Worm (Caenorhabditis elegans) whole organism, L1 larva: Measurements from ENCODE around the gene nsph-3.2.
A peak's percentile ranks its signal among the peaks of the same experiment; 100 is the strongest.

Source experiments
- C04F5.9 ChIP-seq: sonication (generic microtip); optimal IDR thresholded peaks from 2 replicates; lab custom pipeline; 2016; ENCODE audit warnings: missing genetic modification characterization, missing compliant biosample characterization
- C34B4.2 ChIP-seq: sonication (generic microtip); optimal IDR thresholded peaks from 2 replicates; lab custom pipeline; 2017; ENCODE audit warnings: mild to moderate bottlenecking, missing genetic modification characterization, missing compliant biosample characterization
- F16B12.6 ChIP-seq: fragments of 150-350 bp; optimal IDR thresholded peaks from 2 replicates; lab custom pipeline; 2014; ENCODE audit warnings: missing biosample characterization, missing genetic modification characterization
- Y116A8C.19 ChIP-seq: sonication (generic microtip); optimal IDR thresholded peaks from 2 replicates; lab custom pipeline; 2016; ENCODE audit warnings: missing compliant biosample characterization, missing genetic modification characterization, borderline replicate concordance
- alr-1 ChIP-seq: fragments of 200-800 bp; sonication (Bioruptor generic); optimal IDR thresholded peaks from 2 replicates; lab custom pipeline; 2018; ENCODE audit warnings: borderline replicate concordance, mild to moderate bottlenecking, missing genetic modification characterization, missing compliant biosample characterization
- ceh-90 ChIP-seq: sonication (generic microtip); optimal IDR thresholded peaks from 2 replicates; lab custom pipeline; 2016; ENCODE audit warnings: missing genetic modification characterization, missing compliant biosample characterization
- ces-1 ChIP-seq: fragments of 150-350 bp; optimal IDR thresholded peaks from 2 replicates; lab custom pipeline; 2014; ENCODE audit warnings: missing biosample characterization, missing genetic modification reagents, missing genetic modification characterization
- dsc-1 ChIP-seq: sonication (generic microtip); optimal IDR thresholded peaks from 2 replicates; lab custom pipeline; 2016; ENCODE audit warnings: mild to moderate bottlenecking, missing genetic modification characterization, missing compliant biosample characterization
- efl-1 ChIP-seq, 4 experiments: fragments of 150-350 bp; optimal IDR thresholded peaks in 3 of 4; peaks in 1 of 4; 1 replicate in 1 of 4; 2 replicates in 3 of 4; lab custom pipeline; 2014; ENCODE audit warnings: missing biosample characterization in 2 of 4, missing genetic modification characterization in 2 of 4, missing genetic modification reagents in 2 of 4
- elt-2 ChIP-seq: sonication (generic microtip); optimal IDR thresholded peaks from 2 replicates; lab custom pipeline; 2016; ENCODE audit warnings: missing genetic modification characterization, mild to moderate bottlenecking, inconsistent platforms, missing compliant biosample characterization, missing genetic modification reagents
- fkh-10 ChIP-seq: sonication (generic microtip); optimal IDR thresholded peaks from 2 replicates; lab custom pipeline; 2017; ENCODE audit warnings: missing biosample characterization, missing genetic modification reagents, missing genetic modification characterization
- fkh-4 ChIP-seq: sonication (generic microtip); optimal IDR thresholded peaks from 2 replicates; lab custom pipeline; 2016; ENCODE audit warnings: missing compliant biosample characterization, missing genetic modification characterization, borderline replicate concordance
- fkh-8 ChIP-seq: sonication (generic microtip); optimal IDR thresholded peaks from 2 replicates; lab custom pipeline; 2016; ENCODE audit warnings: mild to moderate bottlenecking, missing genetic modification characterization, missing compliant biosample characterization
- fos-1 ChIP-seq: fragments of 150-350 bp; optimal IDR thresholded peaks from 2 replicates; lab custom pipeline; 2014; ENCODE audit warnings: missing biosample characterization, missing genetic modification characterization
- hlh-17 ChIP-seq: fragments of 200-800 bp; sonication (Bioruptor generic); optimal IDR thresholded peaks from 2 replicates; lab custom pipeline; 2018; ENCODE audit warnings: missing genetic modification characterization, mild to moderate bottlenecking, missing compliant biosample characterization, moderate library complexity, borderline replicate concordance
- irx-1 ChIP-seq: sonication (generic microtip); optimal IDR thresholded peaks from 2 replicates; lab custom pipeline; 2016; ENCODE audit warnings: missing genetic modification characterization, missing compliant biosample characterization
- lin-13 ChIP-seq: fragments of 150-350 bp; optimal IDR thresholded peaks from 2 replicates; lab custom pipeline; 2014; ENCODE audit warnings: missing biosample characterization, missing genetic modification reagents, missing genetic modification characterization
- lin-14 ChIP-seq: fragments of 200-800 bp; sonication (Bioruptor generic); optimal IDR thresholded peaks from 2 replicates; lab custom pipeline; 2018; ENCODE audit warnings: mild to moderate bottlenecking, missing genetic modification characterization, moderate library complexity, missing compliant biosample characterization
- lin-15B ChIP-seq: fragments of 150-350 bp; sonication (generic microtip); optimal IDR thresholded peaks from 3 replicates; lab custom pipeline; 2014; ENCODE audit warnings: missing biosample characterization, missing genetic modification characterization
- lin-35 ChIP-seq, 2 experiments: fragments of 150-350 bp; optimal IDR thresholded peaks; 2 replicates each; lab custom pipeline; 2014; ENCODE audit warnings: missing biosample characterization in 2 of 2, missing genetic modification characterization in 2 of 2, missing genetic modification reagents in 2 of 2
- lin-39 ChIP-seq: fragments of 150-350 bp; optimal IDR thresholded peaks from 2 replicates; lab custom pipeline; 2014; ENCODE audit warnings: missing biosample characterization, missing genetic modification reagents, missing genetic modification characterization
- lir-3 ChIP-seq: sonication (generic microtip); optimal IDR thresholded peaks from 2 replicates; lab custom pipeline; 2016; ENCODE audit warnings: mild to moderate bottlenecking, missing genetic modification characterization, moderate library complexity, missing compliant biosample characterization; ENCODE audit not compliant: poor library complexity
- mab-9 ChIP-seq: fragments of 200-800 bp; sonication (Bioruptor generic); IDR thresholded peaks from 2 replicates; pipeline ENCODE4 v1.3.6; 2022; ENCODE audit warnings: missing genetic modification reagents, missing genetic modification characterization, missing compliant biosample characterization
- mef-2 ChIP-seq: fragments of 150-350 bp; optimal IDR thresholded peaks from 2 replicates; lab custom pipeline; 2014; ENCODE audit warnings: missing biosample characterization, missing genetic modification characterization
- nhr-11 ChIP-seq: fragments of 150-350 bp; optimal IDR thresholded peaks from 2 replicates; lab custom pipeline; 2014; ENCODE audit warnings: missing biosample characterization, missing genetic modification characterization
- nhr-237 ChIP-seq: fragments of 150-350 bp; optimal IDR thresholded peaks from 2 replicates; lab custom pipeline; 2014; ENCODE audit warnings: missing biosample characterization, missing genetic modification characterization
- nhr-28 ChIP-seq: fragments of 150-350 bp; optimal IDR thresholded peaks from 2 replicates; lab custom pipeline; 2014; ENCODE audit warnings: missing biosample characterization, missing genetic modification characterization
- nhr-76 ChIP-seq: sonication (generic microtip); optimal IDR thresholded peaks from 2 replicates; lab custom pipeline; 2017; ENCODE audit warnings: missing biosample characterization, missing genetic modification characterization
- nhr-77 ChIP-seq: fragments of 150-350 bp; optimal IDR thresholded peaks from 2 replicates; lab custom pipeline; 2014; ENCODE audit warnings: missing biosample characterization, missing genetic modification characterization
- nhr-84 ChIP-seq: sonication (generic microtip); optimal IDR thresholded peaks from 2 replicates; lab custom pipeline; 2017; ENCODE audit warnings: missing biosample characterization, missing genetic modification characterization
- pag-3 ChIP-seq: sonication (generic microtip); optimal IDR thresholded peaks from 2 replicates; lab custom pipeline; 2017; ENCODE audit warnings: missing genetic modification characterization, mild to moderate bottlenecking, missing compliant biosample characterization, antibody characterized with exemption, borderline replicate concordance; ENCODE audit not compliant: insufficient read depth
- pax-3 ChIP-seq: fragments of 200-800 bp; sonication (Bioruptor generic); optimal IDR thresholded peaks from 2 replicates; lab custom pipeline; 2018; ENCODE audit warnings: mild to moderate bottlenecking, missing genetic modification characterization, moderate library complexity, missing compliant biosample characterization
- pqm-1 ChIP-seq: sonication (generic microtip); optimal IDR thresholded peaks from 3 replicates; lab custom pipeline; 2017; ENCODE audit warnings: missing biosample characterization, missing genetic modification characterization
- snpc-4 ChIP-seq: fragments of 150-350 bp; optimal IDR thresholded peaks from 2 replicates; lab custom pipeline; 2014; ENCODE audit warnings: missing biosample characterization, missing genetic modification characterization
- sox-4 ChIP-seq: sonication (generic microtip); optimal IDR thresholded peaks from 2 replicates; lab custom pipeline; 2016; ENCODE audit warnings: missing genetic modification characterization, missing compliant biosample characterization
- swsn-7 ChIP-seq: sonication (generic microtip); optimal IDR thresholded peaks from 2 replicates; lab custom pipeline; 2016; ENCODE audit warnings: missing genetic modification characterization, missing compliant biosample characterization
- tbx-2 ChIP-seq: sonication (generic microtip); optimal IDR thresholded peaks from 2 replicates; lab custom pipeline; 2016; ENCODE audit warnings: missing genetic modification characterization, missing compliant biosample characterization
- unc-130 ChIP-seq: fragments of 150-350 bp; optimal IDR thresholded peaks from 2 replicates; lab custom pipeline; 2017; ENCODE audit warnings: missing biosample characterization, missing genetic modification characterization, inconsistent platforms
- unc-98 ChIP-seq: fragments of 200-800 bp; sonication (Bioruptor generic); IDR thresholded peaks from 2 replicates; pipeline ENCODE4 v1.3.6; 2022; ENCODE audit warnings: missing genetic modification characterization, missing compliant biosample characterization
- vab-15 ChIP-seq: sonication (generic microtip); optimal IDR thresholded peaks from 2 replicates; lab custom pipeline; 2017; ENCODE audit warnings: missing genotype, mild to moderate bottlenecking, missing genetic modification characterization, missing compliant biosample characterization
- zag-1 ChIP-seq: fragments of 150-350 bp; optimal IDR thresholded peaks from 2 replicates; lab custom pipeline; 2014; ENCODE audit warnings: missing biosample characterization, missing genetic modification characterization
- ztf-11 ChIP-seq, 2 experiments: sonication (generic microtip); optimal IDR thresholded peaks; 2 replicates each; lab custom pipeline; 2016 to 2017; ENCODE audit warnings: missing genetic modification characterization in 2 of 2, missing biosample characterization in 1 of 2, missing compliant biosample characterization in 1 of 2

The nsph-3.2 gene

DNA sequence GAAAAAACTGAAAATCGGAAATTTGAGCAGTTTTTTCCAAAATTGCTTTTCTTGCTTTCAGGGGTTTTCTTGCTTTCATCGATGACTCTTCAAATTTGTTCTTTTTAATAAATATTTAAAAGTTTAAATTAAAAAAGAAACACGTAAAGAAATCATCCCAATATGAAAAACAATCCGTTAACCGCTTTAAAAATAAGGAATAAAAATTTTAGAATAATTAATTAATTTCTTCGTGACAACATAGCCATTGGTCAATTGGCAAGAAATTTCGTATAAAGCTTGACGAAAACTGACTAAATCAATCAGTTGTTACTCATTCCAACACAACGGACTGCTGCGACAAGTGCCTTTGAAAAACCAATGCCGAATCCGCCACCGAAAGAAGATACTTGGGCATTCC lies at the start of gene nsph-3.2:
nsph-3.2 (plus strand) TSS at position 301 of the 400 bp plus-strand sequence.
- TF ChIP-seq nhr-84 (no peak), ces-1 (GFP tag; lab: Kevin White, UChicago) (no peak), fkh-10 (no peak), nhr-237 (tag; lab: Kevin White, UChicago) (no peak), pag-3 (tag; lab: Kevin White, UChicago) (no peak), hlh-17 (GFP tag; lab: Kevin White, UChicago) (no peak), nhr-11 (tag; lab: Kevin White, UChicago) (no peak), C04F5.9 (tag; lab: Kevin White, UChicago) (no peak), irx-1 (no peak), nhr-28 (tag; lab: Kevin White, UChicago) (no peak), lin-39 (tag; lab: Kevin White, UChicago) (no peak)

DNA sequence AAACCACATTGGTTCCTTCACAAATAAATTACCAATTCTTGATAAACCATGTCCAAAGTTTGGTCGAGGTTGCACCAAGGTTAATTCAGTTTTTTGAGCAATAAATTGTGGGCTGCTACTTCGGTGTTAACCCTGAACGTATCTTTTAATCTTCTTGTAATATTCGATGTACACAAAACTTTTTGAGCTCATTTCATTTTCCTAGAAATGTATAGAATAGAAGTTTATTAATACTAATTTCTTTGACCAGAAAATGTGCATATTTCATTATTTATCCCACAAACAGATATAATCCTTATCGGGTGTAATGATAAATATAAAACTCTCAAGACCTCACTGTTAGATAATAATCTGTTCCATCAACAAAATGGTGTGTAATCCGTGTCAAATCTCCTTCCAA lies 48.7 kb upstream of the nsph-3.2 start:
- TF ChIP-seq nhr-77 (tag; lab: Kevin White, UChicago) (no peak), fkh-4 (tag; lab: Kevin White, UChicago) (no peak), lin-14 (GFP tag; lab: Kevin White, UChicago) (no peak), alr-1 (no peak), irx-1 (no peak), efl-1 (optimal IDR thresholded peaks at IDR 0.05; lab: Kevin White, UChicago) (no peak), efl-1 (GFP tag; optimal IDR thresholded peaks at IDR 0.05 in 1 of 2; lab: Kevin White, UChicago) (peak in 1 of 2 experiments; percentile 68), snpc-4 (no peak), fkh-8 (tag; lab: Kevin White, UChicago) (no peak), dsc-1 (peak; percentile 82), ceh-90 (tag; lab: Kevin White, UChicago) (no peak)

DNA sequence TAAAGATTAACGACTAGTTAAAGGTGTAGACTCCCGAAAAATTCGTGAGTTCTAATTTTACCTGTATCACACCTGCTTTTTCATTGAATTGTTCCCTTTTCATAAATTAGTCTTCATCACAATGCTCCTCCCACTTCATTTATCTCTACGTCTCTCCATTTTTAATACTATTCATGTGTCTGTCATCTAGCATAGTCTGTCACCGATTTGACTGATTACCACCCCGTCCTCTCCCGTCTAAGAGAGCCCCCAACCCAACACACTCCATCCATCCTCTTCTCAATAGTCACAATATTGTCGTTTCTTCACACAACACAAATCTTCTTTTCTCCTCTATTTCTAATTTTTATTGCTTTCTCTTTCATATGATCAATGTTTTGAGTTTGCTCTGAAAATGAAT lies 47.5 kb upstream of the nsph-3.2 start:
- peak; percentile 62 for TF ChIP-seq lin-39 (tag; lab: Kevin White, UChicago)
- TF ChIP-seq tbx-2, result no peak
- peak; percentile 52 for TF ChIP-seq lin-14 (GFP tag; lab: Kevin White, UChicago)

DNA sequence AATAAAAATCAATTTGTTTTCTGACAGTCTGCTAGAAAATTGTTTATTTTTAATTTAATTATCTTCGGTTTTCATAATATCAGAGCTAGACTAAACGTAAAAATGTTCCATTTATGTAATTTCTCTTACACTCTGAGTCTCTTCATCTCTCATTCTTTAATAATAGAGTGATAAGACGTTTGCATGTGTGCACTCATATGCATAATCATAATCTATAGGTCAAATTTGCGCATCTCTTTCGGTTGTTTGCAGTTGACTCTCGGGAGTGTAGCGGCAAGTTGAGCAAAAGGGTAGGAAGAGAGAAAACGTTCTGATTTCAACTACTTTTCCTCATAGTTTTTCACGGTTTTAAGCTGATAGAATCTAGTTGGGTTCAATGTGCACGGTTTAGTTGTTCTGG lies 46.2 kb upstream of the nsph-3.2 start:
- peak; percentile 22 for TF ChIP-seq elt-2 (tag; lab: Kevin White, UChicago)
- TF ChIP-seq sox-4, result no peak

DNA sequence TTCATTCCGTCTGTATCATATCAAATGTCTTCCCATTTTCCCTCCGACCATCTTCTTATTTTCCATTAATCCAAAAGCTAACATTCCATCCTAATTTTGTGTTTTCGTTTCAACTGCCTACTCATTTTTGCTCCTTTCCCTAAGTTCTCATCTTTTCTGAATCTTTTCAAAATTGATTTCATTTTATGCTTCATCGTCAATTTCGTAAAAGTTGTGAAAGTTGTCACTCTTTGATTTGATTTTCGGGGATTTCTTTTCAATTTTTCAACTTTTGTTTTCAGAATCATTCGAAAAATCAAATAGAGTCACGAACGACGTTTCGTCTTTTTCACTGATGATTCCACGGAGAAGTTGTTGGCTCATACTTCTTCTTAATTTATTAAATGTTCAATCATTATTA lies 45.1 kb upstream of the nsph-3.2 start, which contains the start of gene cwn-2:
cwn-2 (plus strand) TSS at position 276 of the 400 bp plus-strand sequence.
- TF ChIP-seq efl-1 (optimal IDR thresholded peaks at IDR 0.05; lab: Kevin White, UChicago) (no peak), efl-1 (GFP tag; optimal IDR thresholded peaks at IDR 0.05 in 1 of 2; lab: Kevin White, UChicago) (peak in 1 of 2 experiments; percentile 91), fkh-10 (peak; percentile 86), C34B4.2 (no peak)

DNA sequence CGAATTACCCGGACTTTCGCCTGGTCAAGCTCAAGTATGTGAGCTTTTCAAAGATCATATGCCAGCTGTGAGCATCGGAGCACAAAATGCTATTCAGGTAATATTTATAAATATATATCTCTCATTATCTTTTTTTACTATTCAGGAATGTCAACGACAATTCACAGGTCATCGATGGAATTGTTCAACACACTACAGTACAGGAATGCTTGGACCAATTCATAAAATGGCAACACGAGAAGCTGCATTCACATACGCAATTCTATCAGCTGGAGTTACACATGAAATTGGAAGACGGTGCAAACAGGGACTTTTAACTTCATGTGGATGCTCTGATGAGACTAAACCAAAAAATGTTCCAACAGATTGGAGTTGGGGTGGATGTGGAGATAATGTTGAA lies 44.4 kb upstream of the nsph-3.2 start:
- no peak for TF ChIP-seq zag-1 (tag; lab: Kevin White, UChicago)
- TF ChIP-seq mab-9 (GFP tag; lab: Robert Waterston, UW), result no peak
- no peak for TF ChIP-seq nhr-76 (tag; lab: Kevin White, UChicago)
- no peak for TF ChIP-seq unc-98 (GFP tag; lab: Robert Waterston, UW)

DNA sequence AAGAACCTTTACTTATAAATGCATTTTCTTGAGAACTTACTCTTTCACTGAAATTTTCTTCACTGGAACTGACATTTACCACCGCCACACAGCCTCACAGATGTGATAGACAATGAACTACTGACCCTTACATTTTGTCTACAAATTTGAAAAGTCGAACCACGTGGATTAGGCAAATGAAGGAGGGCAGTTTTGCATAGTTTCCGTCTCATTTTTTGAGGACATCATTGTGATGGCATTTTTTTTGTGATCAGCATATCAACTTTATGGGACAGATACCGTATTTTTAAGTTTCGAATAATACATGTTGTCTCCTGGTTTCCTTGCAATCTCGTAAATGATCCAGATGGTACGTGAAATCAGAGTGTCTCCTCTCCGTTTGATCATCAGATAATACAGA lies 40.1 kb upstream of the nsph-3.2 start, which contains the start of gene W01B6.3:
W01B6.3 (minus strand) TSS at position 101 of the 400 bp plus-strand sequence.
- TF ChIP-seq C34B4.2 (no peak), Y116A8C.19 (no peak), vab-15 (tag; lab: Kevin White, UChicago) (no peak), lir-3 (tag; lab: Kevin White, UChicago) (no peak), pax-3 (tag; lab: Kevin White, UChicago) (no peak), ceh-90 (tag; lab: Kevin White, UChicago) (no peak), unc-98 (GFP tag; lab: Robert Waterston, UW) (no peak), unc-130 (no peak), ztf-11 (tag; optimal IDR thresholded peaks at IDR 0.05; lab: Kevin White, UChicago) (no peak), F16B12.6 (tag; lab: Kevin White, UChicago) (no peak), lin-15B (tag; lab: Kevin White, UChicago) (no peak), mef-2 (no peak), lin-13 (GFP tag; lab: Kevin White, UChicago) (no peak), pqm-1 (tag; lab: Kevin White, UChicago) (no peak), lin-35 (GFP tag; optimal IDR thresholded peaks at IDR 0.05; lab: Kevin White, UChicago) (no peak), swsn-7 (no peak), fos-1 (no peak)
